Worm (Caenorhabditis elegans): ENCODE results near the gene F53A2.3.

DNA sequence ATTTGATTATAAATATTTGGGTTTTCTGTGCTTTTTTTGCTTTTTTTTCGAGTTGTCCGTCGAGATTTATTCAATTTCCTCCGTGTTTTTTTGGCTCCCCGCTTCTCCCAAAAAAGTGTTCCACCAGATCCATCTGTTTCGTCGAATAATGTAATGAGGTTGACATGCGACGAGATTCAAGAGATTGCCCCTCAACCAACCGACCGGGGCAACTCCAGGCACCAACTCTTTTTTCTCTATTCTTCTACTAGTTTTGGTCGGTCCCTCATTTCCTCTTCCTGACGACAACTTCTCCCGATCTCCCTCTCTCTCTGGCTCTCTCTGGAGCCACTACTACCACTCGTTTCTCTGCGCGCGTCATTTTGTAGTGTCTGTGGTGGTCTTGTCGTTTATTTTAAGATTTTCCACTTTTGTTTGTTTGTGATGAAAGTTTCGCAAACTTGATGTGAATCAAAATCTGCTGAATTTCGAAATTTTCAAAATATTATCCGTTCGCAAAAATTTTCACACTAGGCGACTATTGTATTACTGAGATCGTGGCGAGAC is 8.3 kb upstream of the F53A2.3 start:
- TF ChIP-seq lin-13 (tag; optimal IDR thresholded peaks at IDR 0.05) (no peak), nhr-237 (tag; optimal IDR thresholded peaks at IDR 0.05) (no peak)

Data from whole organism, mixed stage, embryonic.